Worm (Caenorhabditis elegans) whole organism, L4 larva: ENCODE data around the gene C54E4.12.

Experiments
- R02D3.7 ChIP-seq: fragments of 150-350 bp; sonication (generic microtip); optimal IDR thresholded peaks from 3 replicates; lab custom pipeline; 2014; ENCODE audit warnings: missing biosample characterization, missing genetic modification characterization
- aha-1 ChIP-seq: fragments of 150-350 bp; peaks from one replicate; lab custom pipeline; 2014; ENCODE audit warnings: missing biosample characterization, missing genetic modification characterization
- ceh-28 ChIP-seq: fragments of 150-350 bp; optimal IDR thresholded peaks from 2 replicates; lab custom pipeline; 2014; ENCODE audit warnings: missing biosample characterization, missing genetic modification reagents, missing genetic modification characterization
- dmd-6 ChIP-seq: fragments of 200-800 bp; sonication (Bioruptor generic); IDR thresholded peaks from 2 replicates; pipeline ENCODE4 v1.3.6; 2022; ENCODE audit warnings: missing genetic modification reagents, missing genetic modification characterization, missing compliant biosample characterization
- hif-1 ChIP-seq, 2 experiments: sonication (generic microtip); optimal IDR thresholded peaks; 2 replicates each; lab custom pipeline; 2016 to 2017; ENCODE audit warnings: missing compliant biosample characterization in 2 of 2, missing genetic modification characterization in 2 of 2, missing genetic modification reagents in 2 of 2, missing genotype in 2 of 2, mild to moderate bottlenecking in 1 of 2
- hmg-1.1 ChIP-seq: fragments of 200-800 bp; sonication (Bioruptor generic); IDR thresholded peaks from 2 replicates; pipeline ENCODE4 v1.3.6; 2022; ENCODE audit warnings: missing genetic modification reagents, missing genetic modification characterization, missing compliant biosample characterization
- lin-1 ChIP-seq: fragments of 200-800 bp; sonication (Bioruptor generic); IDR thresholded peaks from 2 replicates; pipeline ENCODE4 v1.3.6; 2022; ENCODE audit warnings: missing genetic modification reagents, missing genetic modification characterization, missing compliant biosample characterization
- mdt-29 ChIP-seq: fragments of 200-800 bp; sonication (Bioruptor generic); IDR thresholded peaks from 2 replicates; pipeline ENCODE4 v1.3.6; 2022; ENCODE audit warnings: missing genetic modification reagents, missing genetic modification characterization, missing compliant biosample characterization
- mxl-2 ChIP-seq: fragments of 200-800 bp; sonication (Bioruptor generic); conservative IDR thresholded peaks from 2 replicates; pipeline ENCODE4 v1.3.6; 2022; ENCODE audit warnings: missing genetic modification reagents, missing genetic modification characterization, missing compliant biosample characterization
- nhr-102 ChIP-seq: sonication (generic microtip); optimal IDR thresholded peaks from 2 replicates; lab custom pipeline; 2016; ENCODE audit warnings: mild to moderate bottlenecking, missing genetic modification characterization, moderate library complexity, missing compliant biosample characterization
- unc-130 ChIP-seq: sonication (generic microtip); optimal IDR thresholded peaks from 2 replicates; lab custom pipeline; 2016; ENCODE audit warnings: missing genetic modification reagents, missing genetic modification characterization, missing compliant biosample characterization
- zag-1 ChIP-seq: fragments of 150-350 bp; optimal IDR thresholded peaks from 2 replicates; lab custom pipeline; 2014; ENCODE audit warnings: missing biosample characterization, missing genetic modification characterization

Gene C54E4.12

ce11 chrIV:2102793-2103192, 37.6 kb downstream of the C54E4.12 start, which contains the start of gene C23H5.15:
C23H5.15 (minus strand) TSS chrIV:2102893.
- TF ChIP-seq nhr-102 (no peak), ceh-28 (tag; lab: Kevin White, UChicago) (no peak), hif-1 (tag; optimal IDR thresholded peaks at IDR 0.05; lab: Kevin White, UChicago) (no peak), zag-1 (no peak), aha-1 (tag; lab: Kevin White, UChicago) (no peak), unc-130 (GFP tag; lab: Kevin White, UChicago) (no peak)

- TF ChIP-seq aha-1 (tag; lab: Kevin White, UChicago), result peak; percentile 73
- TF ChIP-seq lin-1 (GFP tag; lab: Robert Waterston, UW), result no peak
- no peak for TF ChIP-seq mxl-2 (GFP tag; lab: Robert Waterston, UW)
- no peak for TF ChIP-seq R02D3.7 (tag; lab: Kevin White, UChicago)
- no peak for TF ChIP-seq dmd-6 (GFP tag; lab: Robert Waterston, UW)
- TF ChIP-seq mdt-29, result no peak
- no peak for TF ChIP-seq hmg-1.1 (GFP tag; lab: Robert Waterston, UW)
These were observed 40.7 kb downstream of the C54E4.12 start, which contains the start of gene C23H5.11 for ce11 chrIV:2099771-2100170. C23H5.11 (minus strand) TSS chrIV:2099871.
